Fruit fly (Drosophila melanogaster) whole organism, embryonic: Measurements from ENCODE around the gene CG7766.

ENCODE experiments used
- C15 ChIP-seq: fragments of 200-800 bp; sonication (Bioruptor generic); IDR thresholded peaks from 3 replicates; pipeline ENCODE4 v1.3.6; 2022; ENCODE audit warnings: missing biosample characterization, missing genetic modification characterization
- CG10274 ChIP-seq: fragments of 200-800 bp; sonication (Bioruptor generic); optimal IDR thresholded peaks from 3 replicates; lab custom pipeline; 2017; ENCODE audit warnings: missing biosample characterization, mild to moderate bottlenecking, missing genetic modification characterization
- CG11093 ChIP-seq: fragments of 200-800 bp; sonication (Bioruptor generic); IDR thresholded peaks from 3 replicates; pipeline ENCODE4 v1.3.6; 2022; ENCODE audit warnings: missing biosample characterization, missing genetic modification characterization
- CG12659 ChIP-seq: fragments of 200-800 bp; sonication (Bioruptor generic); optimal IDR thresholded peaks from 3 replicates; lab custom pipeline; 2017; ENCODE audit warnings: mild to moderate bottlenecking, missing biosample characterization, missing genetic modification reagents, missing genetic modification characterization
- CG13287 ChIP-seq: fragments of 200-800 bp; sonication (Bioruptor generic); IDR thresholded peaks from 2 replicates; pipeline ENCODE4 v1.3.6; 2022; ENCODE audit warnings: missing biosample characterization, missing genetic modification characterization; ENCODE audit not compliant: partially characterized antibody
- CG1529 ChIP-seq: fragments of 200-800 bp; sonication (Bioruptor generic); optimal IDR thresholded peaks from 3 replicates; lab custom pipeline; 2018; ENCODE audit warnings: missing biosample characterization, missing genetic modification characterization
- CG15479 ChIP-seq: fragments of 200-800 bp; sonication (Bioruptor generic); optimal IDR thresholded peaks from 3 replicates; lab custom pipeline; 2019; ENCODE audit warnings: missing biosample characterization, mild to moderate bottlenecking, missing genetic modification characterization, moderate library complexity
- CG16779 ChIP-seq: fragments of 200-800 bp; sonication (Bioruptor generic); IDR thresholded peaks from 2 replicates; pipeline ENCODE4 v1.3.6; 2022; ENCODE audit warnings: missing biosample characterization, missing genetic modification characterization
- CG17361 ChIP-seq: fragments of 200-800 bp; sonication (Bioruptor generic); IDR thresholded peaks from 3 replicates; pipeline ENCODE4 v1.3.6; 2022; ENCODE audit warnings: missing biosample characterization, missing genetic modification characterization
- CG17802 ChIP-seq: fragments of 200-800 bp; sonication (Bioruptor generic); optimal IDR thresholded peaks from 2 replicates; lab custom pipeline; 2018; ENCODE audit warnings: missing biosample characterization, mild to moderate bottlenecking, missing genetic modification characterization, moderate library complexity
- CG18476 ChIP-seq: fragments of 200-800 bp; sonication (Bioruptor generic); optimal IDR thresholded peaks from 2 replicates; lab custom pipeline; 2016; ENCODE audit warnings: missing biosample characterization, mild to moderate bottlenecking, missing genetic modification characterization
- CG2678 ChIP-seq: fragments of 200-800 bp; sonication (Bioruptor generic); optimal IDR thresholded peaks from 3 replicates; lab custom pipeline; 2019; ENCODE audit warnings: missing biosample characterization, mild to moderate bottlenecking, missing genetic modification characterization, moderate library complexity
- CG2712 ChIP-seq: fragments of 200-800 bp; optimal IDR thresholded peaks from 3 replicates; lab custom pipeline; 2019; ENCODE audit warnings: missing biosample characterization, mild to moderate bottlenecking, missing genetic modification characterization, moderate library complexity
- CG31441 ChIP-seq: fragments of 200-800 bp; sonication (Bioruptor generic); IDR thresholded peaks from 2 replicates; pipeline ENCODE4 v1.3.6; 2022; ENCODE audit warnings: missing biosample characterization, missing genetic modification characterization
- CG33557 ChIP-seq: fragments of 200-800 bp; sonication (Bioruptor generic); optimal IDR thresholded peaks from 2 replicates; lab custom pipeline; 2019; ENCODE audit warnings: missing biosample characterization, mild to moderate bottlenecking, missing genetic modification characterization, moderate library complexity
- CG3995 ChIP-seq: fragments of 200-800 bp; sonication (Bioruptor generic); optimal IDR thresholded peaks from 3 replicates; lab custom pipeline; 2016; ENCODE audit warnings: missing biosample characterization, missing genetic modification characterization
- CG4328 ChIP-seq: fragments of 200-800 bp; sonication (Bioruptor generic); optimal IDR thresholded peaks from 3 replicates; lab custom pipeline; 2017; ENCODE audit warnings: missing biosample characterization, missing genetic modification reagents, missing genetic modification characterization
- CG4404 ChIP-seq: fragments of 200-800 bp; sonication (Bioruptor generic); IDR thresholded peaks from 2 replicates; pipeline ENCODE4 v1.3.6; 2022; ENCODE audit warnings: missing biosample characterization, missing genetic modification characterization
- CG6765 ChIP-seq: fragments of 200-800 bp; sonication (Bioruptor generic); optimal IDR thresholded peaks from 3 replicates; lab custom pipeline; 2017; ENCODE audit warnings: missing biosample characterization, mild to moderate bottlenecking, missing genetic modification characterization
- CG6813 ChIP-seq: fragments of 200-800 bp; sonication (Bioruptor generic); optimal IDR thresholded peaks from 2 replicates; lab custom pipeline; 2017; ENCODE audit warnings: missing biosample characterization, missing genetic modification characterization, mild to moderate bottlenecking, moderate library complexity, missing genetic modification reagents
- CG7928 ChIP-seq: fragments of 200-800 bp; sonication (Bioruptor generic); optimal IDR thresholded peaks from 2 replicates; lab custom pipeline; 2017; ENCODE audit warnings: missing biosample characterization, mild to moderate bottlenecking, missing genetic modification characterization
- CG8089 ChIP-seq: fragments of 200-800 bp; sonication (Bioruptor generic); optimal IDR thresholded peaks from 3 replicates; lab custom pipeline; 2016; ENCODE audit warnings: missing biosample characterization, missing genetic modification characterization
- CG8944 ChIP-seq: fragments of 200-800 bp; sonication (Bioruptor generic); optimal IDR thresholded peaks from 3 replicates; lab custom pipeline; 2016; ENCODE audit warnings: missing biosample characterization, missing genetic modification characterization
- CkIIα-i1 ChIP-seq: fragments of 200-800 bp; sonication (Bioruptor generic); IDR thresholded peaks from 2 replicates; pipeline ENCODE4 v1.3.6; 2022; ENCODE audit warnings: missing biosample characterization, missing genetic modification characterization
- Doc3 ChIP-seq: fragments of 200-800 bp; sonication (Bioruptor generic); IDR thresholded peaks from 3 replicates; pipeline ENCODE4 v1.3.6; 2022; ENCODE audit warnings: missing biosample characterization, missing genetic modification characterization; ENCODE audit not compliant: partially characterized antibody
- Elba2 ChIP-seq: fragments of 200-800 bp; sonication (Bioruptor generic); optimal IDR thresholded peaks from 3 replicates; lab custom pipeline; 2016; ENCODE audit warnings: missing biosample characterization, missing genetic modification characterization
- Hr3 ChIP-seq: fragments of 200-800 bp; sonication (Bioruptor generic); optimal IDR thresholded peaks from 3 replicates; lab custom pipeline; 2016; ENCODE audit warnings: missing biosample characterization, missing genetic modification characterization
- Jarid2 ChIP-seq: fragments of 200-800 bp; sonication (Bioruptor generic); optimal IDR thresholded peaks from 3 replicates; lab custom pipeline; 2017; ENCODE audit warnings: mild to moderate bottlenecking, missing biosample characterization, missing genetic modification reagents, missing genetic modification characterization
- MBD-R2 ChIP-seq: fragments of 200-800 bp; sonication (Bioruptor generic); IDR thresholded peaks from 2 replicates; pipeline ENCODE4 v1.3.6; 2022; ENCODE audit warnings: missing biosample characterization, missing genetic modification characterization
- Side ChIP-seq: fragments of 200-800 bp; sonication (Bioruptor generic); optimal IDR thresholded peaks from 2 replicates; lab custom pipeline; 2016; ENCODE audit warnings: missing biosample characterization, missing genetic modification characterization
- Spps ChIP-seq: fragments of 200-800 bp; sonication (Bioruptor generic); optimal IDR thresholded peaks from 2 replicates; lab custom pipeline; 2018; ENCODE audit warnings: missing biosample characterization, mild to moderate bottlenecking, missing genetic modification characterization
- bsh ChIP-seq, 2 experiments: fragments of 200-800 bp; sonication (Bioruptor generic); optimal IDR thresholded peaks; 2 replicates each; lab custom pipeline; 2017 to 2018; ENCODE audit warnings: mild to moderate bottlenecking in 2 of 2, missing biosample characterization in 2 of 2, missing genetic modification characterization in 2 of 2, moderate library complexity in 1 of 2
- chm ChIP-seq: fragments of 200-800 bp; sonication (Bioruptor generic); IDR thresholded peaks from 2 replicates; pipeline ENCODE4 v1.3.6; 2022; ENCODE audit warnings: missing biosample characterization, missing genetic modification characterization
- chn ChIP-seq: fragments of 200-800 bp; sonication (Bioruptor generic); optimal IDR thresholded peaks from 2 replicates; lab custom pipeline; 2016; ENCODE audit warnings: missing biosample characterization, missing genetic modification characterization
- ci ChIP-seq: fragments of 200-800 bp; sonication (Bioruptor generic); IDR thresholded peaks from 3 replicates; pipeline ENCODE4 v1.3.6; 2022; ENCODE audit warnings: missing biosample characterization, missing genetic modification characterization
- crc ChIP-seq: fragments of 200-800 bp; sonication (Bioruptor generic); optimal IDR thresholded peaks from 2 replicates; lab custom pipeline; 2016; ENCODE audit warnings: missing biosample characterization, missing genetic modification characterization
- emc ChIP-seq: fragments of 200-800 bp; sonication (Bioruptor generic); optimal IDR thresholded peaks from 2 replicates; lab custom pipeline; 2016; ENCODE audit warnings: missing biosample characterization, missing genetic modification characterization
- gcm2 ChIP-seq: fragments of 200-800 bp; sonication (Bioruptor generic); optimal IDR thresholded peaks from 2 replicates; lab custom pipeline; 2016; ENCODE audit warnings: missing biosample characterization, missing genetic modification characterization
- ind ChIP-seq: fragments of 200-800 bp; sonication (Bioruptor generic); optimal IDR thresholded peaks from 3 replicates; lab custom pipeline; 2016; ENCODE audit warnings: missing biosample characterization, missing genetic modification characterization
- jigr1 ChIP-seq: fragments of 200-800 bp; sonication (Bioruptor generic); IDR thresholded peaks from 3 replicates; pipeline ENCODE4 v1.3.6; 2022; ENCODE audit warnings: missing biosample characterization, missing genetic modification characterization
- kah ChIP-seq: fragments of 200-800 bp; sonication (Bioruptor generic); optimal IDR thresholded peaks from 2 replicates; lab custom pipeline; 2018; ENCODE audit warnings: missing biosample characterization, mild to moderate bottlenecking, missing genetic modification characterization
- klu ChIP-seq: fragments of 200-800 bp; sonication (Bioruptor generic); IDR thresholded peaks from 2 replicates; pipeline ENCODE4 v1.3.6; 2022; ENCODE audit warnings: missing biosample characterization, missing genetic modification characterization
- nmo ChIP-seq: fragments of 200-800 bp; sonication (Bioruptor generic); optimal IDR thresholded peaks from 2 replicates; lab custom pipeline; 2018; ENCODE audit warnings: missing biosample characterization, mild to moderate bottlenecking, missing genetic modification characterization, moderate library complexity
- onecut ChIP-seq: fragments of 200-800 bp; sonication (Bioruptor generic); IDR thresholded peaks from 2 replicates; pipeline ENCODE4 v1.3.6; 2022; ENCODE audit warnings: missing biosample characterization, missing genetic modification characterization
- org-1 ChIP-seq: fragments of 200-800 bp; sonication (Bioruptor generic); optimal IDR thresholded peaks from 2 replicates; lab custom pipeline; 2017; ENCODE audit warnings: missing biosample characterization, missing genetic modification characterization
- prd ChIP-seq, 3 experiments: fragments of >200 bp in 2 of 3; fragments of 200-800 bp in 1 of 3; sonication (Bioruptor generic) in 1 of 3; optimal IDR thresholded peaks in 2 of 3; IDR thresholded peaks in 1 of 3; 2 replicates in 2 of 3; 3 replicates in 1 of 3; pipeline versions ENCODE4 v1.3.6 to Lab custom; 2017 to 2022; ENCODE audit warnings: missing biosample characterization in 1 of 3, missing genetic modification characterization in 1 of 3
- sna ChIP-seq: fragments of 200-800 bp; sonication (Bioruptor generic); IDR thresholded peaks from 2 replicates; pipeline ENCODE4 v1.3.6; 2022; ENCODE audit warnings: missing biosample characterization, missing genetic modification characterization; ENCODE audit not compliant: partially characterized antibody
- tin ChIP-seq: fragments of 200-800 bp; sonication (Bioruptor generic); optimal IDR thresholded peaks from 3 replicates; lab custom pipeline; 2016; ENCODE audit warnings: missing biosample characterization, missing genetic modification characterization
- zen2 ChIP-seq: fragments of 200-800 bp; sonication (Bioruptor generic); IDR thresholded peaks from 3 replicates; pipeline ENCODE4 v1.3.6; 2022; ENCODE audit warnings: missing biosample characterization, missing genetic modification characterization; ENCODE audit not compliant: partially characterized antibody

Gene CG7766

DNA sequence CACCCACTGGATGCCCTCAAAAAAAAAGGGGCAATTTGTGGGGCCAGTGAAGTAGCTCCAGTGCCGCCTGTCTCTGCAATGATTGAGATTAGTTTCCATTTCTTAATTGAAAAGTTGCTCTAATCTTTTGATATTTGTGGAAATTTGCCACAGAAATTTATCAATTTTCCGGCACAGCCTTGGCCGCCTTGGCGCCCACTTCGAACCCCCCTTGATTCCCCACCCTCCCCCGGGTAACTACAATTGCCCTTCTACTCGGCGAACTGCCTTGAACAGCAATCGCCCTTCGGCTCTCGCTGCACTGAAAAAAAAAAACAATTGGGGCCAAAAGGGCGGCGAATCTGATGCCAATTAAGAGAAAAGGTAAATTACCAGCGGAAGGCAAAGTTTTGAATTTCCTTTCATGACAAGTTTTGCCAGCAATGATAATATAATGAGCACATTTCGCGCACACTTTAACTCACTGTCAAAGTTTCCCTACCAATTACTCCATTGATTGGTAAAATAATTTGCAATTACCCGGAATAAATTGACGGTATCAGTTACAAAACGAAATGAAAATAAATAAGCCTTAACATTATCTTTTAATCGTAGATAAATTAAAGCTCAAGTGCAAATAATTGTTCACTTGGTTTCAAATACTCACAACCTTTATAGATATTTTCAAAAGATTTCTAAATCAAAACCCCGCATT lies 16.3 kb upstream of the CG7766 start (continued):
- TF ChIP-seq Side (GFP tag; lab: Kevin White, UChicago) = no peak
- TF ChIP-seq crc (GFP tag; lab: Kevin White, UChicago) = no peak
- TF ChIP-seq CG3995 (GFP tag; lab: Kevin White, UChicago) = no peak
- no peak for TF ChIP-seq zen2 (GFP tag; lab: Robert Waterston, UW)
- TF ChIP-seq chm (GFP tag; lab: Robert Waterston, UW) = no peak
- no peak for TF ChIP-seq Spps (tag; lab: Kevin White, UChicago)
- no peak for TF ChIP-seq CG4404 (GFP tag; lab: Robert Waterston, UW)
- peak; percentile 31 for TF ChIP-seq ind (GFP tag; lab: Kevin White, UChicago)
- TF ChIP-seq CG15479 (GFP tag; lab: Kevin White, UChicago) = no peak
- TF ChIP-seq ci (GFP tag; lab: Robert Waterston, UW) = no peak
- TF ChIP-seq Elba2 (GFP tag; lab: Kevin White, UChicago) = no peak
- no peak for TF ChIP-seq CG11093 (GFP tag; lab: Robert Waterston, UW)
- no peak for TF ChIP-seq CG10274 (GFP tag; lab: Kevin White, UChicago)
- TF ChIP-seq CG16779 (GFP tag; lab: Robert Waterston, UW) = no peak
- TF ChIP-seq onecut (GFP tag; lab: Robert Waterston, UW) = no peak
- no peak for TF ChIP-seq Jarid2
- TF ChIP-seq CG18476 = no peak
- no peak for TF ChIP-seq kah
- no peak for TF ChIP-seq CG8944 (GFP tag; lab: Kevin White, UChicago)
- TF ChIP-seq org-1 (GFP tag; lab: Kevin White, UChicago) = peak; percentile 26
- TF ChIP-seq CG33557 (GFP tag; lab: Kevin White, UChicago) = no peak
- peak; percentile 43 for TF ChIP-seq tin (GFP tag; lab: Kevin White, UChicago)
- peak; percentile 15 for TF ChIP-seq CG12659
- no peak for TF ChIP-seq CG17802 (tag; lab: Kevin White, UChicago)
- TF ChIP-seq sna (GFP tag; lab: Robert Waterston, UW) = no peak
- TF ChIP-seq CG2712 (tag; lab: Kevin White, UChicago) = peak; percentile 24
- no peak for TF ChIP-seq chn
- TF ChIP-seq CG6765 = no peak
- TF ChIP-seq CG13287 (GFP tag; lab: Robert Waterston, UW) = no peak
- TF ChIP-seq emc (GFP tag; lab: Kevin White, UChicago) = no peak
- peak; percentile 49; the same call in 2 of the 3 replicates for TF ChIP-seq CG17361 (GFP tag; lab: Robert Waterston, UW)
- TF ChIP-seq MBD-R2 = no peak
- TF ChIP-seq bsh (GFP tag; optimal IDR thresholded peaks at IDR 0.05; lab: Kevin White, UChicago) = peak in 1 of 2 experiments; percentile 18
- TF ChIP-seq CG1529 (GFP tag; lab: Kevin White, UChicago) = no peak
- TF ChIP-seq nmo (GFP tag; lab: Kevin White, UChicago) = peak; percentile 53
- TF ChIP-seq jigr1 (GFP tag; lab: Robert Waterston, UW) = no peak
- TF ChIP-seq CG7928 = no peak
- no peak for TF ChIP-seq Doc3
- no peak for TF ChIP-seq klu (GFP tag; lab: Robert Waterston, UW)
- TF ChIP-seq CG6813 = no peak
- no peak for TF ChIP-seq prd (optimal IDR thresholded peaks at IDR 0.05; lab: Kevin White, UChicago)
- TF ChIP-seq prd (GFP tag; IDR thresholded peaks at IDR 0.05; lab: Robert Waterston, UW) = peak; percentile 41; the same call in 1 of the 3 replicates
- TF ChIP-seq CG8089 (GFP tag; lab: Kevin White, UChicago) = no peak
- peak; percentile 7 for TF ChIP-seq CG4328 (GFP tag; lab: Kevin White, UChicago)
- no peak for TF ChIP-seq CkIIα-i1 (GFP tag; lab: Robert Waterston, UW)
- TF ChIP-seq CG31441 = peak; percentile 35; the same call in 1 of the 2 replicates
- TF ChIP-seq C15 (GFP tag; lab: Robert Waterston, UW) = no peak
- peak; percentile 62 for TF ChIP-seq CG2678 (tag; lab: Kevin White, UChicago)
- TF ChIP-seq gcm2 (GFP tag; lab: Kevin White, UChicago) = no peak
- TF ChIP-seq Hr3 (GFP tag; lab: Kevin White, UChicago) = peak; percentile 17
